Worm (Caenorhabditis elegans) whole organism, L3 larva: ENCODE results near the gene dyf-6.

ENCODE experiments used
- R02D3.7 ChIP-seq: fragments of 150-350 bp; optimal IDR thresholded peaks from 2 replicates; lab custom pipeline; 2014; ENCODE audit warnings: missing biosample characterization, missing genetic modification characterization
- ZK546.5 ChIP-seq: sonication (generic microtip); optimal IDR thresholded peaks from 2 replicates; lab custom pipeline; 2017; ENCODE audit warnings: missing biosample characterization, missing genetic modification characterization
- aly-2 ChIP-seq: fragments of 150-350 bp; optimal IDR thresholded peaks from 2 replicates; lab custom pipeline; 2014; ENCODE audit warnings: missing biosample characterization, missing genetic modification characterization
- ama-1 ChIP-seq: fragments of 150-350 bp; optimal IDR thresholded peaks from 2 replicates; lab custom pipeline; 2018
- ceh-16 ChIP-seq: sonication (generic microtip); optimal IDR thresholded peaks from 2 replicates; lab custom pipeline; 2017; ENCODE audit warnings: missing biosample characterization, missing genetic modification characterization
- ceh-28 ChIP-seq: fragments of 150-350 bp; optimal IDR thresholded peaks from 2 replicates; lab custom pipeline; 2014; ENCODE audit warnings: missing biosample characterization, missing genetic modification reagents, missing genetic modification characterization
- ceh-82 ChIP-seq: fragments of 150-350 bp; optimal IDR thresholded peaks from 2 replicates; lab custom pipeline; 2014; ENCODE audit warnings: missing biosample characterization, missing genetic modification characterization
- ceh-9 ChIP-seq: sonication (generic microtip); optimal IDR thresholded peaks from 2 replicates; lab custom pipeline; 2018; ENCODE audit warnings: missing biosample characterization, missing genetic modification characterization
- egl-27 ChIP-seq: sonication (generic microtip); optimal IDR thresholded peaks from 4 replicates; lab custom pipeline; 2017; ENCODE audit warnings: missing biosample characterization, missing genetic modification reagents, missing genetic modification characterization
- elt-2 ChIP-seq: sonication (generic microtip); optimal IDR thresholded peaks from 2 replicates; lab custom pipeline; 2016; ENCODE audit warnings: missing genetic modification reagents, mild to moderate bottlenecking, missing genetic modification characterization, missing compliant biosample characterization
- elt-3 ChIP-seq, 3 experiments: fragments of 150-350 bp in 1 of 3; sonication (generic microtip) in 2 of 3; optimal IDR thresholded peaks; 2 replicates in 2 of 3; 4 replicates in 1 of 3; lab custom pipeline; 2014 to 2017; ENCODE audit warnings: missing biosample characterization in 3 of 3, missing genetic modification characterization in 3 of 3
- eor-1 ChIP-seq, 2 experiments: fragments of 150-350 bp; optimal IDR thresholded peaks; 2 replicates each; lab custom pipeline; 2014 to 2018; ENCODE audit warnings: missing biosample characterization in 2 of 2, missing genetic modification characterization in 2 of 2
- fkh-10 ChIP-seq: sonication (generic microtip); optimal IDR thresholded peaks from 2 replicates; lab custom pipeline; 2017; ENCODE audit warnings: missing biosample characterization, missing genetic modification reagents, missing genetic modification characterization
- fos-1 ChIP-seq: fragments of 150-350 bp; optimal IDR thresholded peaks from 2 replicates; lab custom pipeline; 2014; ENCODE audit warnings: missing biosample characterization, missing genetic modification characterization
- hmg-11 ChIP-seq: sonication (generic microtip); optimal IDR thresholded peaks from 2 replicates; lab custom pipeline; 2016; ENCODE audit warnings: missing genetic modification characterization, missing compliant biosample characterization
- jun-1 ChIP-seq: fragments of 150-350 bp; optimal IDR thresholded peaks from 2 replicates; lab custom pipeline; 2014; ENCODE audit warnings: missing biosample characterization, missing genetic modification reagents, missing genetic modification characterization
- lin-15B ChIP-seq: fragments of 150-350 bp; optimal IDR thresholded peaks from 2 replicates; lab custom pipeline; 2014; ENCODE audit warnings: missing biosample characterization, missing genetic modification characterization
- lin-39 ChIP-seq: fragments of 150-350 bp; optimal IDR thresholded peaks from 2 replicates; lab custom pipeline; 2018; ENCODE audit warnings: missing biosample characterization, missing genetic modification reagents, missing genetic modification characterization
- lsy-12 ChIP-seq: sonication (generic microtip); optimal IDR thresholded peaks from 2 replicates; lab custom pipeline; 2016; ENCODE audit warnings: mild to moderate bottlenecking, missing genetic modification characterization, missing compliant biosample characterization
- mdl-1 ChIP-seq: fragments of 150-350 bp; optimal IDR thresholded peaks from 2 replicates; lab custom pipeline; 2014; ENCODE audit warnings: missing biosample characterization, missing genetic modification characterization
- nfya-1 ChIP-seq: sonication (generic microtip); optimal IDR thresholded peaks from 2 replicates; lab custom pipeline; 2017; ENCODE audit warnings: missing genetic modification characterization, mild to moderate bottlenecking, missing compliant biosample characterization, antibody characterized with exemption, moderate library complexity; ENCODE audit not compliant: insufficient read depth
- nhr-12 ChIP-seq: fragments of 150-350 bp; optimal IDR thresholded peaks from 2 replicates; lab custom pipeline; 2014; ENCODE audit warnings: missing biosample characterization, missing genetic modification characterization
- nhr-23 ChIP-seq: fragments of 150-350 bp; optimal IDR thresholded peaks from 2 replicates; lab custom pipeline; 2014; ENCODE audit warnings: missing biosample characterization, missing genetic modification reagents, missing genetic modification characterization
- nhr-237 ChIP-seq: fragments of 150-350 bp; optimal IDR thresholded peaks from 2 replicates; lab custom pipeline; 2014; ENCODE audit warnings: missing biosample characterization, missing genetic modification characterization
- nhr-25 ChIP-seq: sonication (generic microtip); optimal IDR thresholded peaks from 2 replicates; lab custom pipeline; 2017; ENCODE audit warnings: missing biosample characterization, missing genetic modification characterization
- nhr-28 ChIP-seq: fragments of 150-350 bp; optimal IDR thresholded peaks from 2 replicates; lab custom pipeline; 2014; ENCODE audit warnings: missing biosample characterization, missing genetic modification characterization
- nhr-43 ChIP-seq: sonication (generic microtip); optimal IDR thresholded peaks from 2 replicates; lab custom pipeline; 2016; ENCODE audit warnings: mild to moderate bottlenecking, missing genetic modification characterization, missing compliant biosample characterization; ENCODE audit not compliant: poor library complexity, severe bottlenecking
- nhr-67 ChIP-seq: fragments of 150-350 bp; optimal IDR thresholded peaks from 2 replicates; lab custom pipeline; 2014; ENCODE audit warnings: missing biosample characterization, missing genetic modification characterization
- nhr-76 ChIP-seq: fragments of 150-350 bp; sonication (generic microtip); optimal IDR thresholded peaks from 5 replicates; lab custom pipeline; 2014; ENCODE audit warnings: missing biosample characterization, missing genetic modification characterization
- nhr-77 ChIP-seq: fragments of 150-350 bp; optimal IDR thresholded peaks from 2 replicates; lab custom pipeline; 2014; ENCODE audit warnings: missing biosample characterization, missing genetic modification characterization
- pha-4 ChIP-seq: fragments of 150-350 bp; optimal IDR thresholded peaks from 2 replicates; lab custom pipeline; 2014; ENCODE audit warnings: missing biosample characterization, missing genetic modification reagents, missing genetic modification characterization
- sea-2 ChIP-seq: fragments of 150-350 bp; sonication (generic microtip); optimal IDR thresholded peaks from 4 replicates; lab custom pipeline; 2014; ENCODE audit warnings: missing biosample characterization, missing genetic modification reagents, missing genetic modification characterization
- skn-1 ChIP-seq: fragments of 150-350 bp; optimal IDR thresholded peaks from 2 replicates; lab custom pipeline; 2014; ENCODE audit warnings: missing biosample characterization, missing genetic modification characterization
- snpc-4 ChIP-seq: fragments of 150-350 bp; optimal IDR thresholded peaks from 2 replicates; lab custom pipeline; 2014; ENCODE audit warnings: missing biosample characterization, missing genetic modification characterization
- unc-39 ChIP-seq: sonication (generic microtip); optimal IDR thresholded peaks from 4 replicates; lab custom pipeline; 2017; ENCODE audit warnings: missing biosample characterization, missing genetic modification characterization
- ztf-4 ChIP-seq: fragments of 150-350 bp; optimal IDR thresholded peaks from 2 replicates; lab custom pipeline; 2014; ENCODE audit warnings: missing biosample characterization, missing genetic modification characterization

dyf-6 gene

DNA sequence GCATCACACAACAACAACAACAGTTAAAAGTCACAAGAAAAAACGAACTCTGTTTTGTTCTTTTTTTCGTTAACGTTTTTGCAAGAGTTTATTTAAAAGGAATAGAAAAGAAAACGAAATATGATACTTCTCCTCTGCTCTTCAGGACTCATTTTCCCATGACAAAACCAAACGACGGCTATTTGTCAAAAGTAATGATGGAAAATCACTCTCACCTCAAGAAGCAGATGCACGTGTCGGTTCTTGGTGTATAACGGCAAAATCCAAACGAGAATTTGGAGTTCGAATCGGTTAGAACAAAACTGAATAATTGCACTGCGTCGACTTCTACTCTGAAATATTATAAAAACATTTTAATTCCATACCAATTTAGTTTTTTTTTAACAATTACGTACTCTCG, 9.3 kb downstream of the dyf-6 start:
- TF ChIP-seq unc-39 (tag; lab: Kevin White, UChicago) (no peak), ceh-28 (tag; lab: Kevin White, UChicago) (no peak), nhr-12 (tag; lab: Kevin White, UChicago) (no peak), jun-1 (no peak), elt-2 (tag; lab: Kevin White, UChicago) (no peak), nhr-77 (tag; lab: Kevin White, UChicago) (no peak), eor-1 (tag; optimal IDR thresholded peaks at IDR 0.05; lab: Kevin White, UChicago) (no peak)

ce11 chrX:10373581-10373980, 12.7 kb downstream of the dyf-6 start:
- TF ChIP-seq mdl-1 (tag; lab: Kevin White, UChicago): no peak
- no peak for TF ChIP-seq unc-39 (tag; lab: Kevin White, UChicago)
- no peak for TF ChIP-seq skn-1 (tag; lab: Kevin White, UChicago)
- TF ChIP-seq ztf-4: no peak
- no peak for TF ChIP-seq nfya-1 (tag; lab: Kevin White, UChicago)
- TF ChIP-seq jun-1: no peak
- TF ChIP-seq ceh-16 (tag; lab: Kevin White, UChicago): no peak
- no peak for TF ChIP-seq elt-3 (tag; optimal IDR thresholded peaks at IDR 0.05; lab: Kevin White, UChicago)

DNA sequence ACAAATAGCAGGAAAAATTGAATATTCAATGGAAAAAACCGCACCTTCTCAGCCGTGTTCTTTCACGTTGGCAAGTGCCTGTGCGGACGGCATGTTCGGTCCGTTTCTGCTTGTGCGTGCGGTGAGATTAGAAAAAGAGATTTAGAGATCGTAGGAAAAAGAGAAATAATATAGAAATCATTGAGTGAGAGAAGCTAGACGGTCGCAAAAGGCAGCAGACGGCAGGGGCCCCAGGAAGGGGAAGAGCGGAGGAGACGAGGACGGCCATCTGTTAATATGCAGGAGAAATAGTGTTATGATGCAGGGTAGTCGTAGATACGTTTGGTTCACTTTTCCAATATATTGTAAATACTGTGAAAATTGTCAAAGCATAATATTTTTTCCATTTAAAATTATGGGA, 13.8 kb downstream of the dyf-6 start, which contains the start of gene Y49A10A.2:
Y49A10A.2 (minus strand) TSS at position 109 of the 400 bp plus-strand sequence.
- TF ChIP-seq aly-2 (tag; lab: Kevin White, UChicago) (no peak), snpc-4 (peak; percentile 23), nhr-23 (tag; lab: Kevin White, UChicago) (peak; percentile 21), hmg-11 (tag; lab: Kevin White, UChicago) (peak; percentile 45), pha-4 (tag; lab: Kevin White, UChicago) (peak; percentile 36), fos-1 (tag; lab: Kevin White, UChicago) (no peak), lin-15B (tag; lab: Kevin White, UChicago) (no peak), nfya-1 (tag; lab: Kevin White, UChicago) (peak; percentile 49), nhr-67 (no peak)
- TF ChIP-seq, all 47 proteins: peak for 5

DNA sequence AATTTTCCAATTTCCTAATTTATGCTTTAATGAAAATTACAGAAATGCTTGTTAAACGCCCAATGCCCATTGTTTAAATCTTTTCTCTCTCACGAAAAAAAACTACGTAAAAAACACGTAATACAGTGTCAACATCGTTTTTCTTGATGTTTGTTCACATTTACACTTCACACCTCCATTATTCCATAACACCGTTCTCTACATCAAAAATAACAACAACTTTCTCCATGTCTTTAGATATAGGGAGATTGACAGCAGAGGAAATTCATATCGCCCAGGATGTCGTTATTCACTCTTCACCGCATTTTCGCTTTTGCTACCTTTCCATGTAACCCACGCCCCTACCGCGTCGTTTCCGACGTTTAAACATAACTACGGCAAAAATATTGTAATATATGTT, 28.2 kb downstream of the dyf-6 start, which contains the start of gene efhc-1:
efhc-1 (plus strand) TSS at position 301 of the 400 bp plus-strand sequence.
- no peak for TF ChIP-seq fkh-10 (GFP tag; lab: Kevin White, UChicago)
- TF ChIP-seq elt-2 (tag; lab: Kevin White, UChicago): no peak
- TF ChIP-seq lsy-12 (tag; lab: Kevin White, UChicago): no peak
- no peak for TF ChIP-seq unc-39 (tag; lab: Kevin White, UChicago)
- no peak for TF ChIP-seq nhr-237 (tag; lab: Kevin White, UChicago)
- TF ChIP-seq nhr-67: no peak
- TF ChIP-seq aly-2 (tag; lab: Kevin White, UChicago): no peak
- TF ChIP-seq sea-2 (GFP tag; lab: Kevin White, UChicago): no peak
- TF ChIP-seq lin-39 (tag; lab: Kevin White, UChicago): no peak
- no peak for TF ChIP-seq R02D3.7 (tag; lab: Kevin White, UChicago)
- TF ChIP-seq ceh-9 (tag; lab: Kevin White, UChicago): no peak
- TF ChIP-seq nhr-25 (tag; lab: Kevin White, UChicago): no peak
- TF ChIP-seq egl-27 (tag; lab: Kevin White, UChicago): no peak
- TF ChIP-seq ama-1 (lab: Kevin White, UChicago): no peak
- TF ChIP-seq skn-1 (tag; lab: Kevin White, UChicago): no peak
- no peak for TF ChIP-seq nhr-43 (tag; lab: Kevin White, UChicago)
- TF ChIP-seq ZK546.5 (tag; lab: Kevin White, UChicago): no peak
- TF ChIP-seq nhr-76 (tag; lab: Kevin White, UChicago): no peak
- TF ChIP-seq, all 47 proteins: peak for 0

DNA sequence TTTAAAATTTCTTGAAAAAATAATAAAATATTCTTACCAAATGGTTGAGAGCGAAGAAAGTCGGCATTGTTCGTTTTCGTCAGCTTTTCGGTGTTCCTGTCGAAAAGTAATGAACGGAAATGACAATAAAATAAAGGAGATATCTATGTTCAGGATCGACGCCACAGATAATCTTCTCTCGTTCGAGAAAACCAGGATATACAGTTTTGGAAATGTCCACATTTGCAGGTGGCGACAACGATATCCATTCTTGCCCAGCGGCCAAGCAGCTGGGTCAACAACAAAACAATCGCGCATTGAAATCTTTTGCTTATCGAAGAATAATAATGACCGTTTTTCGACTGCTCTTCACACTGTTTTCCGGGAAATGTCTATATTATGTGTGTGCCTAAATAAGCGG, 30.7 kb downstream of the dyf-6 start, which contains the start of gene R07E3.7:
R07E3.7 (minus strand) TSS at position 101 of the 400 bp plus-strand sequence.
- no peak for TF ChIP-seq ceh-16 (tag; lab: Kevin White, UChicago)
- TF ChIP-seq nhr-77 (tag; lab: Kevin White, UChicago): no peak
- no peak for TF ChIP-seq nhr-28
- TF ChIP-seq snpc-4: no peak
- TF ChIP-seq egl-27 (tag; lab: Kevin White, UChicago): no peak
- no peak for TF ChIP-seq jun-1
- TF ChIP-seq ceh-82 (tag; lab: Kevin White, UChicago): no peak
